Fruit fly (Drosophila melanogaster) whole organism, prepupa: Measurements from ENCODE around the gene Reph.

ENCODE experiments used
- Blimp-1 ChIP-seq: fragments of 200-800 bp; sonication (Bioruptor generic); optimal IDR thresholded peaks from 3 replicates; lab custom pipeline; 2017; ENCODE audit warnings: missing biosample characterization, missing genetic modification characterization, mild to moderate bottlenecking, moderate library complexity, missing genetic modification reagents
- CG10669 ChIP-seq: fragments of 200-800 bp; sonication (Bioruptor generic); optimal IDR thresholded peaks from 3 replicates; lab custom pipeline; 2018; ENCODE audit warnings: missing biosample characterization, mild to moderate bottlenecking, missing genetic modification characterization, moderate library complexity
- CG11294 ChIP-seq: fragments of 200-800 bp; sonication (Bioruptor generic); IDR thresholded peaks from 2 replicates; pipeline ENCODE4 v1.3.6; 2022; ENCODE audit warnings: missing biosample characterization, missing genetic modification characterization
- CG11762 ChIP-seq: fragments of 200-800 bp; sonication (Bioruptor generic); optimal IDR thresholded peaks from 3 replicates; lab custom pipeline; 2016; ENCODE audit warnings: missing biosample characterization, missing genetic modification characterization; ENCODE audit not compliant: insufficient read depth
- CG11902 ChIP-seq: fragments of 200-800 bp; sonication (Bioruptor generic); optimal IDR thresholded peaks from 3 replicates; lab custom pipeline; 2016; ENCODE audit warnings: missing biosample characterization, missing genetic modification characterization
- CG15336 ChIP-seq: fragments of 200-800 bp; sonication (Bioruptor generic); IDR thresholded peaks from 2 replicates; pipeline ENCODE4 v1.3.6; 2022; ENCODE audit warnings: missing biosample characterization, missing genetic modification characterization
- CG1621 ChIP-seq: fragments of 200-800 bp; sonication (Bioruptor generic); optimal IDR thresholded peaks from 3 replicates; lab custom pipeline; 2018; ENCODE audit warnings: missing biosample characterization, mild to moderate bottlenecking, missing genetic modification characterization
- CG16779 ChIP-seq: fragments of 200-800 bp; sonication (Bioruptor generic); optimal IDR thresholded peaks from 3 replicates; lab custom pipeline; 2017; ENCODE audit warnings: missing biosample characterization, mild to moderate bottlenecking, missing genetic modification characterization
- CG3032 ChIP-seq: fragments of 200-800 bp; optimal IDR thresholded peaks from 2 replicates; lab custom pipeline; 2019; ENCODE audit warnings: missing biosample characterization, mild to moderate bottlenecking, missing genetic modification characterization, moderate library complexity
- CG31627 ChIP-seq: fragments of 200-800 bp; sonication (Bioruptor generic); optimal IDR thresholded peaks from 3 replicates; lab custom pipeline; 2016; ENCODE audit warnings: missing biosample characterization, missing genetic modification characterization
- CG32006 ChIP-seq: fragments of 200-800 bp; sonication (Bioruptor generic); optimal IDR thresholded peaks from 3 replicates; lab custom pipeline; 2017; ENCODE audit warnings: missing biosample characterization, mild to moderate bottlenecking, missing genetic modification characterization
- CG34406 ChIP-seq: fragments of 200-800 bp; sonication (Bioruptor generic); optimal IDR thresholded peaks from 3 replicates; lab custom pipeline; 2016; ENCODE audit warnings: missing biosample characterization, missing genetic modification characterization
- CG3919 ChIP-seq: fragments of 200-800 bp; sonication (Bioruptor generic); optimal IDR thresholded peaks from 3 replicates; lab custom pipeline; 2016; ENCODE audit warnings: missing biosample characterization, missing genetic modification characterization
- CG4318 ChIP-seq: fragments of 200-800 bp; sonication (Bioruptor generic); optimal IDR thresholded peaks from 3 replicates; lab custom pipeline; 2017; ENCODE audit warnings: missing biosample characterization, mild to moderate bottlenecking, missing genetic modification characterization
- CG6163 ChIP-seq: fragments of 200-800 bp; sonication (Bioruptor generic); IDR thresholded peaks from 3 replicates; pipeline ENCODE4 v1.3.6; 2022; ENCODE audit warnings: missing biosample characterization, missing genetic modification characterization
- CG6276 ChIP-seq: fragments of 200-800 bp; sonication (Bioruptor generic); optimal IDR thresholded peaks from 2 replicates; lab custom pipeline; 2017; ENCODE audit warnings: missing biosample characterization, mild to moderate bottlenecking, missing genetic modification characterization
- CG6792 ChIP-seq: fragments of 200-800 bp; sonication (Bioruptor generic); optimal IDR thresholded peaks from 3 replicates; lab custom pipeline; 2016; ENCODE audit warnings: missing biosample characterization, missing genetic modification characterization
- CG6808 ChIP-seq: fragments of 200-800 bp; sonication (Bioruptor generic); optimal IDR thresholded peaks from 3 replicates; lab custom pipeline; 2017; ENCODE audit warnings: missing biosample characterization, missing genetic modification characterization, mild to moderate bottlenecking, moderate library complexity, missing genetic modification reagents
- CG6854 ChIP-seq: fragments of 200-800 bp; sonication (Bioruptor generic); optimal IDR thresholded peaks from 2 replicates; lab custom pipeline; 2017; ENCODE audit warnings: missing biosample characterization, mild to moderate bottlenecking, missing genetic modification characterization
- CG8119 ChIP-seq: fragments of 200-800 bp; sonication (Bioruptor generic); IDR thresholded peaks from 3 replicates; pipeline ENCODE4 v1.3.6; 2022; ENCODE audit warnings: missing biosample characterization, missing genetic modification characterization
- CG8319 ChIP-seq: fragments of 200-800 bp; sonication (Bioruptor generic); optimal IDR thresholded peaks from 3 replicates; lab custom pipeline; 2016; ENCODE audit warnings: missing biosample characterization, missing genetic modification characterization
- CG8632 ChIP-seq: fragments of 200-800 bp; sonication (Bioruptor generic); optimal IDR thresholded peaks from 3 replicates; lab custom pipeline; 2016; ENCODE audit warnings: missing biosample characterization, missing genetic modification characterization
- Eip75B ChIP-seq: fragments of 200-800 bp; sonication (Bioruptor generic); optimal IDR thresholded peaks from 3 replicates; lab custom pipeline; 2016; ENCODE audit warnings: missing biosample characterization, missing genetic modification characterization
- Eip78C ChIP-seq: fragments of 200-800 bp; sonication (Bioruptor generic); peaks from one replicate; lab custom pipeline; 2016; ENCODE audit warnings: missing biosample characterization, missing genetic modification characterization
- Ets21C ChIP-seq: fragments of 200-800 bp; sonication (Bioruptor generic); optimal IDR thresholded peaks from 3 replicates; lab custom pipeline; 2016; ENCODE audit warnings: missing biosample characterization, missing genetic modification characterization
- Ets96B ChIP-seq: fragments of 200-800 bp; optimal IDR thresholded peaks from 2 replicates; lab custom pipeline; 2019; ENCODE audit warnings: missing biosample characterization, mild to moderate bottlenecking, missing genetic modification characterization, moderate library complexity
- Gug ChIP-seq: fragments of 200-800 bp; sonication (Bioruptor generic); IDR thresholded peaks from 2 replicates; pipeline ENCODE4 v1.3.6; 2022; ENCODE audit warnings: missing biosample characterization, missing genetic modification characterization
- Hr38 ChIP-seq: sonication (Bioruptor generic); optimal IDR thresholded peaks from 2 replicates; lab custom pipeline; 2016; ENCODE audit warnings: missing biosample characterization, missing genetic modification characterization
- Hr39 ChIP-seq: fragments of 200-800 bp; sonication (Bioruptor generic); optimal IDR thresholded peaks from 2 replicates; lab custom pipeline; 2016; ENCODE audit warnings: missing biosample characterization, missing genetic modification characterization
- Hr4 ChIP-seq: fragments of 200-800 bp; sonication (Bioruptor generic); optimal IDR thresholded peaks from 3 replicates; lab custom pipeline; 2016; ENCODE audit warnings: missing biosample characterization, missing genetic modification characterization
- Lpt ChIP-seq: fragments of 200-800 bp; sonication (Bioruptor generic); optimal IDR thresholded peaks from 3 replicates; lab custom pipeline; 2016; ENCODE audit warnings: missing biosample characterization, missing genetic modification characterization
- Met ChIP-seq: fragments of 200-800 bp; sonication (Bioruptor generic); optimal IDR thresholded peaks from 3 replicates; lab custom pipeline; 2016; ENCODE audit warnings: missing biosample characterization, missing genetic modification characterization
- OdsH ChIP-seq: fragments of 200-800 bp; sonication (Bioruptor generic); optimal IDR thresholded peaks from 3 replicates; lab custom pipeline; 2016; ENCODE audit warnings: missing biosample characterization, missing genetic modification characterization
- Smox ChIP-seq: fragments of 200-800 bp; sonication (Bioruptor generic); optimal IDR thresholded peaks from 3 replicates; lab custom pipeline; 2016; ENCODE audit warnings: missing biosample characterization, missing genetic modification characterization
- Sox102F ChIP-seq: fragments of 200-800 bp; sonication (Bioruptor generic); optimal IDR thresholded peaks from 2 replicates; lab custom pipeline; 2016; ENCODE audit warnings: missing biosample characterization, mild to moderate bottlenecking, missing genetic modification characterization
- Sox14 ChIP-seq: fragments of 200-800 bp; sonication (Bioruptor generic); optimal IDR thresholded peaks from 3 replicates; lab custom pipeline; 2016; ENCODE audit warnings: missing biosample characterization, missing genetic modification characterization
- Sox15 ChIP-seq: fragments of 200-800 bp; sonication (Bioruptor generic); optimal IDR thresholded peaks from 3 replicates; lab custom pipeline; 2016; ENCODE audit warnings: missing biosample characterization, missing genetic modification characterization
- acj6 ChIP-seq: fragments of 200-800 bp; sonication (Bioruptor generic); optimal IDR thresholded peaks from 3 replicates; lab custom pipeline; 2016; ENCODE audit warnings: missing biosample characterization, missing genetic modification characterization
- cyc ChIP-seq: fragments of 200-800 bp; sonication (Bioruptor generic); optimal IDR thresholded peaks from 3 replicates; lab custom pipeline; 2016; ENCODE audit warnings: missing biosample characterization, missing genetic modification characterization
- dac ChIP-seq: fragments of 200-800 bp; sonication (Bioruptor generic); optimal IDR thresholded peaks from 2 replicates; lab custom pipeline; 2017; ENCODE audit warnings: missing biosample characterization, mild to moderate bottlenecking, missing genetic modification characterization
- esn ChIP-seq: fragments of 200-800 bp; sonication (Bioruptor generic); optimal IDR thresholded peaks from 2 replicates; lab custom pipeline; 2016; ENCODE audit warnings: missing biosample characterization, mild to moderate bottlenecking, missing genetic modification characterization, moderate library complexity
- fd85E ChIP-seq: fragments of 200-800 bp; sonication (Bioruptor generic); optimal IDR thresholded peaks from 3 replicates; lab custom pipeline; 2016; ENCODE audit warnings: missing biosample characterization, missing genetic modification characterization
- lz ChIP-seq: fragments of 200-800 bp; sonication (Bioruptor generic); optimal IDR thresholded peaks from 3 replicates; lab custom pipeline; 2016; ENCODE audit warnings: missing biosample characterization, missing genetic modification characterization
- net ChIP-seq: fragments of 200-800 bp; sonication (Bioruptor generic); optimal IDR thresholded peaks from 3 replicates; lab custom pipeline; 2016; ENCODE audit warnings: missing biosample characterization, missing genetic modification characterization
- salr ChIP-seq, 2 experiments: fragments of 200-800 bp; sonication (Bioruptor generic); optimal IDR thresholded peaks; 3 replicates each; lab custom pipeline; 2016 to 2018; ENCODE audit warnings: missing biosample characterization in 2 of 2, missing genetic modification characterization in 2 of 2, mild to moderate bottlenecking in 1 of 2
- ss ChIP-seq, 2 experiments: fragments of 200-800 bp; sonication (Bioruptor generic); optimal IDR thresholded peaks; 2 replicates in 1 of 2; 3 replicates in 1 of 2; lab custom pipeline; 2017 to 2018; ENCODE audit warnings: mild to moderate bottlenecking in 2 of 2, missing biosample characterization in 2 of 2, missing genetic modification characterization in 2 of 2, moderate library complexity in 1 of 2
- svp ChIP-seq: fragments of 200-800 bp; sonication (Bioruptor generic); peaks from one replicate; lab custom pipeline; 2016; ENCODE audit warnings: missing biosample characterization, missing genetic modification characterization
- topi ChIP-seq: fragments of 200-800 bp; sonication (Bioruptor generic); optimal IDR thresholded peaks from 3 replicates; lab custom pipeline; 2016; ENCODE audit warnings: missing biosample characterization, missing genetic modification characterization
- vri ChIP-seq: fragments of 200-800 bp; sonication (Bioruptor generic); optimal IDR thresholded peaks from 3 replicates; lab custom pipeline; 2016; ENCODE audit warnings: missing biosample characterization, mild to moderate bottlenecking, missing genetic modification characterization

Gene Reph

DNA sequence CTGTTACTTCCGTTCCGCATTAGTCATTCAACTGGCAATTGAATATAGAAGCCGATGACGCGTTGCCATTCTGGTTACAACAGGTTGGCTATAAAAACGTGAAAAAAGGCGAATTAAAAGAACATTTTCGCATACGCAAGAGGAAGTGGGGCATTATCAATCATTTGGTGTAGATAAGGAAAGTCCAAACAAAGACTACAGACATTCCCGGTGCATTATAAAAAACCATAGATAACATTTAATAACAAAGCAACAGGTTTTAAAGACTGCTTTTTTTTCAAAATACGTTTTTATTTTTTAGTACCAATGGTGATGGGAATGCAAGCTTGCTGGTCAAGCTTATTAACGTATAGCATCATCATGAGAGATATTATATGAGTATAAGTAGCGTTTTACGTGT, 15.2 kb upstream of the Reph start:
- TF ChIP-seq svp (peak; percentile 22), vri (peak; percentile 67), Eip78C (GFP tag; lab: Kevin White, UChicago) (peak; percentile 53), Sox14 (GFP tag; lab: Kevin White, UChicago) (peak; percentile 18), CG6808 (no peak)
- TF ChIP-seq, all 60 proteins: peak for 4

DNA sequence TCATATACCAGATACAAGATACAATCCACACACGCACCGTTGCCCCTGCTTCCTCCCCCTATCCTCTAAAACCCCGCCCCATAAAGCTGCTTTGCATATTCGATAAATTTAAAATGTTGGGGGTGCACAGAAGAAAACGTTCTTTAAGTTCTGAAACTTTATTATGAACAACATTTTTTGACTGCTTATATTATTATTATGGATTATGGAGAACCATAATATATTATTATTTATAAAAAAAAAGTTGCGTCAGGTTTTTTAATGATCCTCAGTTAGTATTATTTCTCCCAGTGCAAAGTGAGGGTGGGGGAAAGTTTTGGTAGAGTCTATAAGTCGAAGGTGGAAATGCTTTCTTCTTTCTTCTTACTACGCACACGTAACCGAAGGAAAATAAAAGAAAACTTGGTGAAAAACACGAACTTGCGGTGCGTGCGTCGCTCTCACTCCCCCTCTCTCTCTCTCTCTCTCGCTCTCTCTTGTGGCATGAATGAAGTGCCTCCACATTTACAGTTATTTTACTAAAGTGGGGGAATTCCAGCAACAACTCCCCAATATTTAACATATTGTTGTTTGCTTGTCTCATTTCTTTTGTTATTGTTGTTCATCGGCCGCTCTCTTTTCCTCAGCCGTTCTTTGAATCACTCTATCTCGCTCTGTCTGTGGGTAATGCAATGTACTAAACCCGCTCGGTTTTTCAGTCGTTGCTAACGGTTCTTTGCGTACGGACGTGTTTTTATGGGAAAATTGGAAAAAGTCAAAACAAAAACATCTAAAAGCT, 13.9 kb upstream of the Reph start:
- TF ChIP-seq Lpt, result no peak
- TF ChIP-seq CG15336 (GFP tag; lab: Robert Waterston, UW), result peak; percentile 81
- TF ChIP-seq CG32006 (GFP tag; lab: Kevin White, UChicago), result peak; percentile 85
- no peak for TF ChIP-seq Hr39 (GFP tag; lab: Kevin White, UChicago)
- TF ChIP-seq CG6163 (GFP tag; lab: Robert Waterston, UW), result peak; percentile 70; the same call in 2 of the 3 replicates
- TF ChIP-seq acj6 (GFP tag; lab: Kevin White, UChicago), result peak; percentile 73
- TF ChIP-seq CG34406 (GFP tag; lab: Kevin White, UChicago), result peak; percentile 59
- TF ChIP-seq Sox102F (GFP tag; lab: Kevin White, UChicago), result peak; percentile 25
- TF ChIP-seq CG4318 (GFP tag; lab: Kevin White, UChicago), result peak; percentile 56
- peak; percentile 62 for TF ChIP-seq CG8632 (GFP tag; lab: Kevin White, UChicago)
- peak; percentile 73 for TF ChIP-seq OdsH (GFP tag; lab: Kevin White, UChicago)
- TF ChIP-seq CG6276, result no peak
- TF ChIP-seq CG6808, result no peak
- TF ChIP-seq CG16779 (tag; lab: Kevin White, UChicago), result no peak
- TF ChIP-seq Gug, result peak; percentile 54; the same call in 1 of the 2 replicates
- peak; percentile 34 for TF ChIP-seq Blimp-1 (GFP tag; lab: Kevin White, UChicago)
- TF ChIP-seq vri, result peak; percentile 30
- peak; percentile 34 for TF ChIP-seq Ets96B (tag; lab: Kevin White, UChicago)
- no peak for TF ChIP-seq CG1621
- TF ChIP-seq topi (GFP tag; lab: Kevin White, UChicago), result no peak
- no peak for TF ChIP-seq CG11902 (GFP tag; lab: Kevin White, UChicago)
- peak; percentile 27 for TF ChIP-seq CG31627
- no peak for TF ChIP-seq Hr4 (GFP tag; lab: Kevin White, UChicago)
- TF ChIP-seq CG8119 (GFP tag; lab: Robert Waterston, UW), result peak; percentile 84
- no peak for TF ChIP-seq Smox (GFP tag; lab: Kevin White, UChicago)
- TF ChIP-seq CG11762 (GFP tag; lab: Kevin White, UChicago), result peak; percentile 13
- peak; percentile 55 for TF ChIP-seq CG6792 (GFP tag; lab: Kevin White, UChicago)
- TF ChIP-seq cyc, result peak; percentile 34
- TF ChIP-seq CG3032 (tag; lab: Kevin White, UChicago), result peak; percentile 6
- no peak for TF ChIP-seq CG10669 (GFP tag; lab: Kevin White, UChicago)
- TF ChIP-seq CG11294, result no peak
- peak; percentile 7 for TF ChIP-seq Sox15 (GFP tag; lab: Kevin White, UChicago)
- TF ChIP-seq fd85E (GFP tag; lab: Kevin White, UChicago), result no peak
- no peak for TF ChIP-seq Met (GFP tag; lab: Kevin White, UChicago)
- TF ChIP-seq esn (GFP tag; lab: Kevin White, UChicago), result peak; percentile 76
- TF ChIP-seq Ets21C (GFP tag; lab: Kevin White, UChicago), result no peak
- TF ChIP-seq salr (GFP tag; optimal IDR thresholded peaks at IDR 0.05; lab: Kevin White, UChicago), result no peak
- no peak for TF ChIP-seq CG3919 (GFP tag; lab: Kevin White, UChicago)
- peak; percentile 31 for TF ChIP-seq CG8319
- TF ChIP-seq ss (GFP tag; optimal IDR thresholded peaks at IDR 0.05; lab: Kevin White, UChicago), result peak in 1 of 2 experiments; percentile 29
- TF ChIP-seq net (GFP tag; lab: Kevin White, UChicago), result peak; percentile 12
- peak; percentile 51 for TF ChIP-seq lz
- no peak for TF ChIP-seq Hr38 (GFP tag; lab: Kevin White, UChicago)
- peak; percentile 22 for TF ChIP-seq dac
- peak; percentile 9 for TF ChIP-seq Sox14 (GFP tag; lab: Kevin White, UChicago)
- no peak for TF ChIP-seq CG6854 (GFP tag; lab: Kevin White, UChicago)
- peak; percentile 69 for TF ChIP-seq svp
- no peak for TF ChIP-seq Eip75B
